Worm (Caenorhabditis elegans) whole organism, L2 larva: ENCODE results near the gene C24H11.2.

Experiments
- aly-2 ChIP-seq: fragments of 150-350 bp; optimal IDR thresholded peaks from 2 replicates; lab custom pipeline; 2014; ENCODE audit warnings: missing biosample characterization, missing genetic modification characterization
- lsy-2 ChIP-seq, 2 experiments: fragments of 150-350 bp in 1 of 2; sonication (generic microtip) in 1 of 2; optimal IDR thresholded peaks; 2 replicates each; lab custom pipeline; 2014 to 2017; ENCODE audit warnings: missing biosample characterization in 2 of 2, missing genetic modification characterization in 2 of 2
- mab-5 ChIP-seq: fragments of 150-350 bp; optimal IDR thresholded peaks from 2 replicates; lab custom pipeline; 2014; ENCODE audit warnings: missing biosample characterization, missing genetic modification characterization
- nhr-11 ChIP-seq: fragments of 150-350 bp; optimal IDR thresholded peaks from 2 replicates; lab custom pipeline; 2014; ENCODE audit warnings: missing biosample characterization, missing genetic modification characterization
- nhr-21 ChIP-seq: fragments of 150-350 bp; optimal IDR thresholded peaks from 2 replicates; lab custom pipeline; 2014; ENCODE audit warnings: missing biosample characterization, missing genetic modification characterization
- nhr-25 ChIP-seq: fragments of 150-350 bp; sonication (generic microtip); optimal IDR thresholded peaks from 3 replicates; lab custom pipeline; 2014; ENCODE audit warnings: missing biosample characterization, missing genetic modification characterization
- snpc-4 ChIP-seq: fragments of 150-350 bp; optimal IDR thresholded peaks from 2 replicates; lab custom pipeline; 2014; ENCODE audit warnings: missing biosample characterization, missing genetic modification characterization
- unc-62 ChIP-seq: fragments of 150-350 bp; optimal IDR thresholded peaks from 2 replicates; lab custom pipeline; 2014; ENCODE audit warnings: missing biosample characterization, missing genetic modification reagents, missing genetic modification characterization
- zag-1 ChIP-seq: fragments of 150-350 bp; optimal IDR thresholded peaks from 2 replicates; lab custom pipeline; 2014; ENCODE audit warnings: missing biosample characterization, missing genetic modification characterization

- TF ChIP-seq nhr-11 (tag; lab: Kevin White, UChicago) (no peak), snpc-4 (tag; lab: Kevin White, UChicago) (peak; percentile 40), aly-2 (tag; lab: Kevin White, UChicago) (no peak), lsy-2 (tag; optimal IDR thresholded peaks at IDR 0.05; lab: Kevin White, UChicago) (peak; percentile 66 to 87), nhr-25 (tag; lab: Kevin White, UChicago) (peak; percentile 79), unc-62 (GFP tag; lab: Kevin White, UChicago) (no peak), nhr-21 (tag; lab: Kevin White, UChicago) (peak; percentile 60), mab-5 (no peak), zag-1 (tag; lab: Kevin White, UChicago) (no peak)
Observed at ce11 chrIII:11746718-11747117, 45.4 kb downstream of the C24H11.2 start, which contains the start of gene mrt-2.
